Fruit fly (Drosophila melanogaster): Measurements from ENCODE around the gene CG4872.

The CG4872 gene

dm6 chrX:16833097-16833496, 48.0 kb upstream of the CG4872 start (continued):
- peak; percentile 85 for TF ChIP-seq CG2678 (tag; optimal IDR thresholded peaks at IDR 0.05)
- peak; percentile 40 for TF ChIP-seq disco-r (GFP tag; optimal IDR thresholded peaks at IDR 0.05)
- TF ChIP-seq ci (GFP tag; IDR thresholded peaks at IDR 0.05), result peak; percentile 94
- no peak for TF ChIP-seq NK7.1 (GFP tag; optimal IDR thresholded peaks at IDR 0.05)
- peak; percentile 57 for TF ChIP-seq Six4 (GFP tag; optimal IDR thresholded peaks at IDR 0.05)
- peak; percentile 56 for TF ChIP-seq jumu (GFP tag; optimal IDR thresholded peaks at IDR 0.05)
- 0 out of 2 replicates have a peak, but pooled peaks have one; percentile 30 for TF ChIP-seq Lim3 (GFP tag; IDR thresholded peaks at IDR 0.05)
- TF ChIP-seq CG8388 (GFP tag; optimal IDR thresholded peaks at IDR 0.05), result peak; percentile 81
- peak; percentile 60 for TF ChIP-seq lilli (GFP tag; optimal IDR thresholded peaks at IDR 0.05)
- peak; percentile 22 for TF ChIP-seq CG30020 (tag; optimal IDR thresholded peaks at IDR 0.05)
- peak; percentile 66 for TF ChIP-seq Oaz (GFP tag; IDR thresholded peaks at IDR 0.05)
- TF ChIP-seq CG34224 (GFP tag; IDR thresholded peaks at IDR 0.05; ENCODE audit: partially characterized antibody), result no peak
- peak; percentile 51 for TF ChIP-seq NC2β (GFP tag; optimal IDR thresholded peaks at IDR 0.05)
- peak; percentile 75 for TF ChIP-seq Optix (GFP tag; IDR thresholded peaks at IDR 0.05)
- peak; percentile 88 for TF ChIP-seq dmrt99B (tag; optimal IDR thresholded peaks at IDR 0.05)
- TF ChIP-seq so (GFP tag; IDR thresholded peaks at IDR 0.05), result peak; percentile 82; the same call in 2 of the 3 replicates
- TF ChIP-seq CG4360 (GFP tag; IDR thresholded peaks at IDR 0.05), result peak; percentile 37; the same call in 1 of the 2 replicates
- TF ChIP-seq CG9215 (GFP tag; IDR thresholded peaks at IDR 0.05), result peak; percentile 53
- peak; percentile 80 for TF ChIP-seq CG2712 (tag; optimal IDR thresholded peaks at IDR 0.05)
- TF ChIP-seq phol (tag; optimal IDR thresholded peaks at IDR 0.05), result peak; percentile 79
- TF ChIP-seq fru (optimal IDR thresholded peaks at IDR 0.05), result no peak
- no peak for TF ChIP-seq mirr (GFP tag; optimal IDR thresholded peaks at IDR 0.05)
- TF ChIP-seq Elba2 (GFP tag; optimal IDR thresholded peaks at IDR 0.05), result no peak
- TF ChIP-seq en (GFP tag; optimal IDR thresholded peaks at IDR 0.05), result peak; percentile 58
- TF ChIP-seq pan (optimal IDR thresholded peaks at IDR 0.05), result no peak
- peak in 1 of 2 experiments; percentile 70 for TF ChIP-seq pan (GFP tag; optimal IDR thresholded peaks at IDR 0.05 in 1 of 2, IDR thresholded peaks at IDR 0.05 in 1 of 2)
- no peak for TF ChIP-seq CG17186 (GFP tag; optimal IDR thresholded peaks at IDR 0.05)
- TF ChIP-seq E2f2 (GFP tag; IDR thresholded peaks at IDR 0.05), result peak; percentile 43; the same call in 1 of the 2 replicates
- peak; percentile 40 for TF ChIP-seq Sry-δ (GFP tag; optimal IDR thresholded peaks at IDR 0.05)
- TF ChIP-seq gcm (GFP tag; optimal IDR thresholded peaks at IDR 0.05), result peak; percentile 61
- peak; percentile 59 for TF ChIP-seq cato (GFP tag; optimal IDR thresholded peaks at IDR 0.05; ENCODE audit: borderline replicate concordance)
- TF ChIP-seq Camta (GFP tag; optimal IDR thresholded peaks at IDR 0.05), result peak; percentile 80
- peak; percentile 48 for TF ChIP-seq Myb (GFP tag; optimal IDR thresholded peaks at IDR 0.05)
- TF ChIP-seq CG9797 (GFP tag; optimal IDR thresholded peaks at IDR 0.05), result no peak
- TF ChIP-seq Ets97D (GFP tag; optimal IDR thresholded peaks at IDR 0.05), result peak; percentile 27
- no peak for TF ChIP-seq Sin3A (optimal IDR thresholded peaks at IDR 0.05)
- peak; percentile 15 for TF ChIP-seq CG13624 (GFP tag; optimal IDR thresholded peaks at IDR 0.05)
- peak; percentile 30 for TF ChIP-seq CG12104 (GFP tag; optimal IDR thresholded peaks at IDR 0.05)
- TF ChIP-seq Rfx (GFP tag; IDR thresholded peaks at IDR 0.05), result peak; percentile 68
- peak; percentile 57 for TF ChIP-seq Abd-B (GFP tag; optimal IDR thresholded peaks at IDR 0.05)
- TF ChIP-seq CG9727 (GFP tag; optimal IDR thresholded peaks at IDR 0.05), result peak; percentile 67
- peak; percentile 51 for TF ChIP-seq sob (GFP tag; IDR thresholded peaks at IDR 0.05)
- TF ChIP-seq bab2 (GFP tag; optimal IDR thresholded peaks at IDR 0.05), result peak; percentile 62
- TF ChIP-seq CG1832 (GFP tag; optimal IDR thresholded peaks at IDR 0.05), result no peak
- TF ChIP-seq CG11696 (GFP tag; IDR thresholded peaks at IDR 0.05), result peak; percentile 86
- TF ChIP-seq grn (GFP tag; optimal IDR thresholded peaks at IDR 0.05), result no peak
- no peak for TF ChIP-seq Kr (GFP tag; optimal IDR thresholded peaks at IDR 0.05)
- TF ChIP-seq sna (GFP tag; IDR thresholded peaks at IDR 0.05; ENCODE audit: partially characterized antibody), result no peak
- peak; percentile 63 for TF ChIP-seq CG8281 (tag; optimal IDR thresholded peaks at IDR 0.05)
- peak; percentile 59 for TF ChIP-seq tio (GFP tag; optimal IDR thresholded peaks at IDR 0.05)
- peak; percentile 31 for TF ChIP-seq kay (GFP tag; optimal IDR thresholded peaks at IDR 0.05)
- peak in 1 of 2 experiments; percentile 61 for TF ChIP-seq Hr78 (GFP tag; optimal IDR thresholded peaks at IDR 0.05)
- no peak for TF ChIP-seq h (optimal IDR thresholded peaks at IDR 0.05)
